Fruit fly (Drosophila melanogaster): ENCODE data around the gene meng.

Gene meng

DNA sequence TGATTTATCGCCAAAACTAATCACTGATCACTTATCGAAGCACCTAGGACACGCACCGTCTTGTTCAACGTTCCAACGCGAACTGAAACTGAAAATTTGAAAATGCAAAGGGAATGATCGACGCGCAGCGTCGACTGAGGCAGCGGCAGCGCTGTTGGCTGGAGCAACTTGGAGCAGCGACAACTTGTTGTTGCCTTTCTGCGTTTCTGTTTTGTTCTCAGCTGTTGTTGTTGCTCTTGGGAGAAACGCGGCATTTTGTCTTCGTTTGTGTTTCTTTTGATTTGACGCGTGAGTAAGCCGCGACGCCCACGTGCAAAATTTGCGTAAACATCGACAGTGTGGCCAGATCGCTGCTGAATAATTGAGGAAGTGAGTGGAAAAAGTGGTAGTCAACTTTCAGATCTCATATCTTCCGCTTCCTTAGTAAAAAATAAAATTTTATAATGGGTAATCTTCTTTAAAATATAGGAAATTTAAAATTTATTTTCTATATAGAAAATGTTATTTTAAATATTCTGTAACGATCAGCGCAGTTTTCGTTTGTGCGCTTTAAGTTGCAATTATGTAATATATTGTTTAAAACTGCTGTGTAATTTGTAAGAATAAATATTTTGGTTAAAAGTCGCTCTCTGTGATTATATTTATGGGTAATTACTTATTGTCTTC is 33.2 kb upstream of the meng start, which contains the start of gene Tsp (continued):
- TF ChIP-seq odd (GFP tag; optimal IDR thresholded peaks at IDR 0.05) (no peak), CG2120 (GFP tag; optimal IDR thresholded peaks at IDR 0.05) (no peak), sna (GFP tag; IDR thresholded peaks at IDR 0.05; ENCODE audit: partially characterized antibody) (0 out of 2 replicates have a peak, but pooled peaks have one; percentile 16), sc (optimal IDR thresholded peaks at IDR 0.05) (no peak), sc (GFP tag; optimal IDR thresholded peaks at IDR 0.05) (no peak), Six4 (GFP tag; optimal IDR thresholded peaks at IDR 0.05) (no peak), chm (GFP tag; IDR thresholded peaks at IDR 0.05) (peak; percentile 35; the same call in 1 of the 2 replicates), exex (tag; optimal IDR thresholded peaks at IDR 0.05) (no peak), grn (GFP tag; optimal IDR thresholded peaks at IDR 0.05) (peak; percentile 55), BEAF-32 (GFP tag; optimal IDR thresholded peaks at IDR 0.05) (no peak), CG11504 (tag; optimal IDR thresholded peaks at IDR 0.05) (no peak), pho (GFP tag; optimal IDR thresholded peaks at IDR 0.05) (no peak), twi (tag; optimal IDR thresholded peaks at IDR 0.05) (no peak), Doc3 (GFP tag; IDR thresholded peaks at IDR 0.05; ENCODE audit: partially characterized antibody) (no peak), CG1647 (GFP tag; optimal IDR thresholded peaks at IDR 0.05) (no peak), Spps (tag; optimal IDR thresholded peaks at IDR 0.05) (no peak), CG7839 (tag; optimal IDR thresholded peaks at IDR 0.05) (no peak), Dip2 (GFP tag; IDR thresholded peaks at IDR 0.05) (no peak), Doc2 (GFP tag; IDR thresholded peaks at IDR 0.05) (no peak), CG3065 (GFP tag; optimal IDR thresholded peaks at IDR 0.05) (no peak), CG1603 (tag; optimal IDR thresholded peaks at IDR 0.05) (no peak), CG12769 (tag; optimal IDR thresholded peaks at IDR 0.05) (peak; percentile 82), CG9215 (GFP tag; IDR thresholded peaks at IDR 0.05) (no peak), CG2202 (tag; optimal IDR thresholded peaks at IDR 0.05) (no peak), Ada2b (GFP tag; IDR thresholded peaks at IDR 0.05) (no peak), knrl (GFP tag; IDR thresholded peaks at IDR 0.05; ENCODE audit: partially characterized antibody) (no peak), tio (GFP tag; optimal IDR thresholded peaks at IDR 0.05) (no peak), Lim3 (GFP tag; IDR thresholded peaks at IDR 0.05) (no peak), CG13424 (tag; optimal IDR thresholded peaks at IDR 0.05) (no peak), Gug (GFP tag; IDR thresholded peaks at IDR 0.05) (no peak), D19B (GFP tag; optimal IDR thresholded peaks at IDR 0.05) (no peak), cwo (GFP tag; optimal IDR thresholded peaks at IDR 0.05) (peak; percentile 66), oc (tag; optimal IDR thresholded peaks at IDR 0.05) (peak; percentile 16), Hr51 (GFP tag; optimal IDR thresholded peaks at IDR 0.05) (no peak), CrebB (tag; optimal IDR thresholded peaks at IDR 0.05) (no peak), Nf-YB (GFP tag; optimal IDR thresholded peaks at IDR 0.05) (no peak), chinmo (GFP tag; IDR thresholded peaks at IDR 0.05; ENCODE audit: partially characterized antibody) (peak; percentile 96; the same call in 3 of the 4 replicates), Opbp (GFP tag; IDR thresholded peaks at IDR 0.05; ENCODE audit: partially characterized antibody) (0 out of 3 replicates have a peak, but pooled peaks have one; percentile 27), CG14710 (tag; optimal IDR thresholded peaks at IDR 0.05) (no peak), yki (optimal IDR thresholded peaks at IDR 0.05) (no peak), her (GFP tag; optimal IDR thresholded peaks at IDR 0.05) (no peak), CG3407 (GFP tag; optimal IDR thresholded peaks at IDR 0.05) (no peak), pan (optimal IDR thresholded peaks at IDR 0.05) (no peak), pan (GFP tag; optimal IDR thresholded peaks at IDR 0.05 in 1 of 2, IDR thresholded peaks at IDR 0.05 in 1 of 2) (no peak), CG30020 (tag; optimal IDR thresholded peaks at IDR 0.05) (no peak), CG14965 (GFP tag; optimal IDR thresholded peaks at IDR 0.05; ENCODE audit: borderline replicate concordance) (no peak), phol (tag; optimal IDR thresholded peaks at IDR 0.05) (no peak), CG8089 (GFP tag; optimal IDR thresholded peaks at IDR 0.05) (no peak), Abd-B (GFP tag; optimal IDR thresholded peaks at IDR 0.05) (no peak), CG7928 (GFP tag; optimal IDR thresholded peaks at IDR 0.05) (no peak)
